Fruit fly (Drosophila melanogaster) whole organism, embryonic: ENCODE results near the gene CG1421.

Experiments
- Aef1 ChIP-seq: fragments of 200-800 bp; sonication (Bioruptor generic); IDR thresholded peaks from 3 replicates; pipeline ENCODE4 v1.3.6; 2022; ENCODE audit warnings: missing biosample characterization, missing genetic modification characterization
- Atf3 ChIP-seq: fragments of 200-800 bp; sonication (Bioruptor generic); optimal IDR thresholded peaks from 3 replicates; lab custom pipeline; 2016; ENCODE audit warnings: missing biosample characterization, missing genetic modification characterization
- Bdp1 ChIP-seq: fragments of 200-800 bp; sonication (Bioruptor generic); optimal IDR thresholded peaks from 3 replicates; lab custom pipeline; 2016; ENCODE audit warnings: missing biosample characterization, missing genetic modification characterization
- Blimp-1 ChIP-seq: fragments of 200-800 bp; sonication (Bioruptor generic); optimal IDR thresholded peaks from 3 replicates; lab custom pipeline; 2018; ENCODE audit warnings: missing biosample characterization, missing genetic modification characterization, mild to moderate bottlenecking, moderate library complexity, missing genetic modification reagents
- CG10267 ChIP-seq: fragments of 200-800 bp; sonication (Bioruptor generic); optimal IDR thresholded peaks from 2 replicates; lab custom pipeline; 2018; ENCODE audit warnings: missing biosample characterization, mild to moderate bottlenecking, missing genetic modification characterization, moderate library complexity
- CG12071 ChIP-seq: fragments of 200-800 bp; sonication (Bioruptor generic); optimal IDR thresholded peaks from 3 replicates; lab custom pipeline; 2018; ENCODE audit warnings: missing biosample characterization, mild to moderate bottlenecking, missing genetic modification characterization
- CG12659 ChIP-seq: fragments of 200-800 bp; sonication (Bioruptor generic); optimal IDR thresholded peaks from 3 replicates; lab custom pipeline; 2017; ENCODE audit warnings: mild to moderate bottlenecking, missing biosample characterization, missing genetic modification reagents, missing genetic modification characterization
- CG17361 ChIP-seq: fragments of 200-800 bp; sonication (Bioruptor generic); IDR thresholded peaks from 3 replicates; pipeline ENCODE4 v1.3.6; 2022; ENCODE audit warnings: missing biosample characterization, missing genetic modification characterization
- CG18619 ChIP-seq: fragments of 200-800 bp; sonication (Bioruptor generic); optimal IDR thresholded peaks from 3 replicates; lab custom pipeline; 2017; ENCODE audit warnings: missing biosample characterization, mild to moderate bottlenecking, missing genetic modification characterization
- CG2202 ChIP-seq: fragments of 200-800 bp; sonication (Bioruptor generic); optimal IDR thresholded peaks from 2 replicates; lab custom pipeline; 2018; ENCODE audit warnings: missing biosample characterization, mild to moderate bottlenecking, missing genetic modification characterization
- CG31388 ChIP-seq: fragments of 200-800 bp; sonication (Bioruptor generic); optimal IDR thresholded peaks from 2 replicates; lab custom pipeline; 2016; ENCODE audit warnings: missing biosample characterization, missing genetic modification characterization
- CG3995 ChIP-seq: fragments of 200-800 bp; sonication (Bioruptor generic); optimal IDR thresholded peaks from 3 replicates; lab custom pipeline; 2016; ENCODE audit warnings: missing biosample characterization, missing genetic modification characterization
- CG4328 ChIP-seq: fragments of 200-800 bp; sonication (Bioruptor generic); optimal IDR thresholded peaks from 3 replicates; lab custom pipeline; 2017; ENCODE audit warnings: missing biosample characterization, missing genetic modification reagents, missing genetic modification characterization
- CG6175 ChIP-seq: fragments of 200-800 bp; sonication (Bioruptor generic); IDR thresholded peaks from 3 replicates; pipeline ENCODE4 v1.3.6; 2022; ENCODE audit warnings: missing biosample characterization, missing genetic modification characterization
- CG7786 ChIP-seq: fragments of 200-800 bp; sonication (Bioruptor generic); optimal IDR thresholded peaks from 2 replicates; lab custom pipeline; 2016; ENCODE audit warnings: missing biosample characterization, missing genetic modification characterization
- CG8765 ChIP-seq: fragments of 200-800 bp; sonication (Bioruptor generic); IDR thresholded peaks from 2 replicates; pipeline ENCODE4 v1.3.6; 2022; ENCODE audit warnings: missing biosample characterization, missing genetic modification characterization
- CG8924 ChIP-seq: fragments of 200-800 bp; optimal IDR thresholded peaks from 3 replicates; lab custom pipeline; 2019; ENCODE audit warnings: missing biosample characterization, mild to moderate bottlenecking, missing genetic modification characterization, moderate library complexity
- CG9215 ChIP-seq: fragments of 200-800 bp; sonication (Bioruptor generic); IDR thresholded peaks from 2 replicates; pipeline ENCODE4 v1.3.6; 2022; ENCODE audit warnings: missing biosample characterization, missing genetic modification characterization
- Dref ChIP-seq: fragments of 200-800 bp; sonication (Bioruptor generic); IDR thresholded peaks from 2 replicates; pipeline ENCODE4 v1.3.6; 2022; ENCODE audit warnings: missing biosample characterization, missing genetic modification characterization
- Ets65A ChIP-seq: fragments of 200-800 bp; sonication (Bioruptor generic); peaks from one replicate; lab custom pipeline; 2016; ENCODE audit warnings: missing biosample characterization, missing genetic modification characterization
- Fer1 ChIP-seq: fragments of 200-800 bp; sonication (Bioruptor generic); optimal IDR thresholded peaks from 2 replicates; lab custom pipeline; 2017; ENCODE audit warnings: missing biosample characterization, mild to moderate bottlenecking, missing genetic modification characterization
- Gsc ChIP-seq: fragments of 200-800 bp; sonication (Bioruptor generic); IDR thresholded peaks from 2 replicates; pipeline ENCODE4 v1.3.6; 2022; ENCODE audit warnings: missing biosample characterization, missing genetic modification characterization
- Hr51 ChIP-seq, 2 experiments: fragments of 200-800 bp; sonication (Bioruptor generic); optimal IDR thresholded peaks; 2 replicates in 1 of 2; 3 replicates in 1 of 2; lab custom pipeline; 2016 to 2018; ENCODE audit warnings: missing biosample characterization in 2 of 2, missing genetic modification characterization in 2 of 2, mild to moderate bottlenecking in 1 of 2, moderate library complexity in 1 of 2
- Kr ChIP-seq: fragments of 200-800 bp; sonication (Bioruptor generic); optimal IDR thresholded peaks from 2 replicates; lab custom pipeline; 2017; ENCODE audit warnings: missing biosample characterization, mild to moderate bottlenecking, missing genetic modification characterization
- MBD-R2 ChIP-seq: fragments of 200-800 bp; sonication (Bioruptor generic); IDR thresholded peaks from 2 replicates; pipeline ENCODE4 v1.3.6; 2022; ENCODE audit warnings: missing biosample characterization, missing genetic modification characterization
- Mad ChIP-seq: fragments of 200-800 bp; sonication (Bioruptor generic); optimal IDR thresholded peaks from 2 replicates; lab custom pipeline; 2016; ENCODE audit warnings: missing biosample characterization, missing genetic modification characterization
- Opbp ChIP-seq: fragments of 200-800 bp; sonication (Bioruptor generic); IDR thresholded peaks from 3 replicates; pipeline ENCODE4 v1.3.6; 2022; ENCODE audit warnings: missing biosample characterization, missing genetic modification characterization; ENCODE audit not compliant: partially characterized antibody
- Side ChIP-seq: fragments of 200-800 bp; sonication (Bioruptor generic); optimal IDR thresholded peaks from 2 replicates; lab custom pipeline; 2016; ENCODE audit warnings: missing biosample characterization, missing genetic modification characterization
- Sin3A ChIP-seq: fragments of >200 bp; optimal IDR thresholded peaks from 2 replicates; lab custom pipeline; 2018
- Six4 ChIP-seq: fragments of 200-800 bp; sonication (Bioruptor generic); optimal IDR thresholded peaks from 2 replicates; lab custom pipeline; 2016; ENCODE audit warnings: missing biosample characterization, missing genetic modification characterization
- Ssrp ChIP-seq: fragments of 200-800 bp; sonication (Bioruptor generic); optimal IDR thresholded peaks from 2 replicates; lab custom pipeline; 2018; ENCODE audit warnings: missing biosample characterization, mild to moderate bottlenecking, missing genetic modification characterization, moderate library complexity
- btn ChIP-seq: fragments of 200-800 bp; sonication (Bioruptor generic); optimal IDR thresholded peaks from 2 replicates; lab custom pipeline; 2016; ENCODE audit warnings: missing biosample characterization, missing genetic modification characterization
- chif ChIP-seq, 2 experiments: fragments of 200-800 bp; sonication (Bioruptor generic); optimal IDR thresholded peaks; 3 replicates each; lab custom pipeline; 2016; ENCODE audit warnings: missing biosample characterization in 2 of 2, missing genetic modification characterization in 2 of 2
- fd3F ChIP-seq: fragments of 200-800 bp; sonication (Bioruptor generic); optimal IDR thresholded peaks from 2 replicates; lab custom pipeline; 2018; ENCODE audit warnings: missing biosample characterization, mild to moderate bottlenecking, missing genetic modification characterization, moderate library complexity
- gem ChIP-seq: fragments of 200-800 bp; sonication (Bioruptor generic); optimal IDR thresholded peaks from 2 replicates; lab custom pipeline; 2019; ENCODE audit warnings: missing biosample characterization, mild to moderate bottlenecking, missing genetic modification characterization, moderate library complexity
- gro ChIP-seq: fragments of 200-800 bp; sonication (Bioruptor generic); optimal IDR thresholded peaks from 2 replicates; lab custom pipeline; 2016; ENCODE audit warnings: missing biosample characterization, missing genetic modification characterization
- hb ChIP-seq: fragments of 200-800 bp; sonication (Bioruptor generic); IDR thresholded peaks from 3 replicates; pipeline ENCODE4 v1.3.6; 2022; ENCODE audit warnings: missing biosample characterization, missing genetic modification characterization; ENCODE audit not compliant: partially characterized antibody
- her ChIP-seq: fragments of 200-800 bp; sonication (Bioruptor generic); optimal IDR thresholded peaks from 2 replicates; lab custom pipeline; 2016; ENCODE audit warnings: missing biosample characterization, missing genetic modification characterization
- ken ChIP-seq: fragments of 200-800 bp; sonication (Bioruptor generic); IDR thresholded peaks from 3 replicates; pipeline ENCODE4 v1.3.6; 2022; ENCODE audit warnings: missing biosample characterization, missing genetic modification characterization
- klu ChIP-seq: fragments of 200-800 bp; sonication (Bioruptor generic); IDR thresholded peaks from 2 replicates; pipeline ENCODE4 v1.3.6; 2022; ENCODE audit warnings: missing biosample characterization, missing genetic modification characterization
- lola ChIP-seq, 3 experiments: fragments of >200 bp in 2 of 3; fragments of 200-800 bp in 1 of 3; sonication (Bioruptor generic) in 1 of 3; optimal IDR thresholded peaks; 2 replicates each; lab custom pipeline; 2017 to 2019; ENCODE audit warnings: missing biosample characterization in 3 of 3, missing genetic modification characterization in 3 of 3, mild to moderate bottlenecking in 1 of 3, moderate library complexity in 1 of 3
- mam ChIP-seq: fragments of 200-800 bp; sonication (Bioruptor generic); optimal IDR thresholded peaks from 3 replicates; lab custom pipeline; 2016; ENCODE audit warnings: missing biosample characterization, missing genetic modification characterization
- nmo ChIP-seq: fragments of 200-800 bp; sonication (Bioruptor generic); optimal IDR thresholded peaks from 2 replicates; lab custom pipeline; 2018; ENCODE audit warnings: missing biosample characterization, mild to moderate bottlenecking, missing genetic modification characterization, moderate library complexity
- otp ChIP-seq: fragments of 200-800 bp; sonication (Bioruptor generic); IDR thresholded peaks from 3 replicates; pipeline ENCODE4, ENCODE4 v1.3.6; 2022; ENCODE audit warnings: missing biosample characterization, missing genetic modification characterization
- ranshi ChIP-seq: fragments of 200-800 bp; sonication (Bioruptor generic); IDR thresholded peaks from 2 replicates; pipeline ENCODE4 v1.3.6; 2022; ENCODE audit warnings: missing biosample characterization, missing genetic modification characterization
- seq ChIP-seq: fragments of 200-800 bp; sonication (Bioruptor generic); IDR thresholded peaks from 2 replicates; pipeline ENCODE4 v1.3.6; 2022; ENCODE audit warnings: missing biosample characterization, missing genetic modification characterization
- tup ChIP-seq: fragments of 200-800 bp; sonication (Bioruptor generic); optimal IDR thresholded peaks from 2 replicates; lab custom pipeline; 2016; ENCODE audit warnings: missing biosample characterization, mild to moderate bottlenecking, missing genetic modification characterization, moderate library complexity
- vvl ChIP-seq: fragments of 200-800 bp; sonication (Bioruptor generic); IDR thresholded peaks from 2 replicates; pipeline ENCODE4 v1.3.6; 2022; ENCODE audit warnings: missing biosample characterization, missing genetic modification characterization
- wdn ChIP-seq: fragments of 200-800 bp; sonication (Bioruptor generic); IDR thresholded peaks from 2 replicates; pipeline ENCODE4 v1.3.6; 2022; ENCODE audit warnings: missing biosample characterization, missing genetic modification characterization

The CG1421 gene

DNA sequence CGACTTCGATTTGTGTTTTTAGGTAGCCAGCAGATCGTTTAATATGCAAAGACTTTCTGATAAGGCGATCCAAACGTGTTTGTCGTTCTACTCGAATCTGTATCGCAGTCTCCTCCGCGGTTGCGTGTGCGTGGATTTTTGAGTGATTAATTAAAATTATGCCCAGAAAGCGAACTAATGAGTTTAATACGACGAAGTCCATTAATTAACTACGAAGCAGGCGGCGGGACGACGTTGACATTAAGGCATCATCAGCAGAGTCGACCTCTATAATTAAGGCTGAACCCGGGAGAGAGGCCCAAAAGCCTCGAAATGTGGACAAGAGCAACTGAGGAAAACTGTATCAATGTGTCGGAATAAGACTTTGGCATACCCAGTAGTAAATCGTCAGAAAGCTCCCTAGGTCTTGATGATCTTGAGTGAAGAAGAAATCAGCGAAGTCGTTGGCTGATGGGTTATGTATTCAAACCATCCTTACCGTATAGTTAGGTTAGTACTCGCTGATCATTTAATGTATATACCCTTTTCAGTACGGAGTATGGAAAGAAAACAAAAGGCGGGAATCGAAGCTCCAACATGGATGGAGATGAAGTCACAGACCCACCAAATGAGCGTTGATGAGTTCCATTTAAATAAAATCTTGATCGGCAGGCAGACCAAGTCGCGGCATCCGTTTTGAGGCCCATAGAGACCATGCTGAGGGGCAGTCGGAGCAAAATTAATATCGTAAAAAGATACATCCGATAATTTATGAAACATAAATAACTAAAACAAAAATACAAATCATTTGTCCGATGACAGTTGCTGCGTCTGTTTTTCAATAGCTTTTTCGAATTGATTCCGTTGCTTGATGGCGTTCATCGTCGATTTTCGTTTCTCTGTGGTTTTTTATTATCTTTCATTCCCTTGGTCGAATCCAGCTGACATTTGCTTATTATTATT is 35.5 kb upstream of the CG1421 start (continued):
- peak; percentile 91 for TF ChIP-seq gro (GFP tag; lab: Kevin White, UChicago)
- TF ChIP-seq CG8924 (tag; lab: Kevin White, UChicago), result peak; percentile 91
- no peak for TF ChIP-seq Opbp (GFP tag; lab: Robert Waterston, UW)
- TF ChIP-seq ranshi (GFP tag; lab: Robert Waterston, UW), result peak; percentile 92
- no peak for TF ChIP-seq Dref (GFP tag; lab: Robert Waterston, UW)
- peak; percentile 95 for TF ChIP-seq ken
- peak; percentile 82 for TF ChIP-seq Aef1 (GFP tag; lab: Robert Waterston, UW)
- TF ChIP-seq hb (GFP tag; lab: Robert Waterston, UW), result no peak
- peak; percentile 88 for TF ChIP-seq her (GFP tag; lab: Kevin White, UChicago)
- peak; percentile 85 for TF ChIP-seq Gsc (GFP tag; lab: Robert Waterston, UW)
- peak; percentile 93 for TF ChIP-seq otp (GFP tag; lab: Robert Waterston, UW)
- no peak for TF ChIP-seq Kr (GFP tag; lab: Kevin White, UChicago)
- TF ChIP-seq MBD-R2, result peak; percentile 73
- peak; percentile 85; the same call in 2 of the 3 replicates for TF ChIP-seq CG6175 (GFP tag; lab: Robert Waterston, UW)
- TF ChIP-seq lola (GFP tag; optimal IDR thresholded peaks at IDR 0.05; lab: Kevin White, UChicago), result peak in 1 of 3 experiments; percentile 93
- TF ChIP-seq Atf3 (GFP tag; lab: Kevin White, UChicago), result peak; percentile 92
- TF ChIP-seq CG9215 (GFP tag; lab: Robert Waterston, UW), result peak; percentile 83
- TF ChIP-seq fd3F (GFP tag; lab: Kevin White, UChicago), result peak; percentile 70
- TF ChIP-seq chif (GFP tag; optimal IDR thresholded peaks at IDR 0.05; lab: Kevin White, UChicago), result peak; percentile 90 to 95
- peak; percentile 81 for TF ChIP-seq CG18619 (GFP tag; lab: Kevin White, UChicago)
- no peak; the same call in 1 of the 2 replicates for TF ChIP-seq CG8765 (GFP tag; lab: Robert Waterston, UW)
- TF ChIP-seq Blimp-1 (GFP tag; lab: Kevin White, UChicago), result peak; percentile 90
- peak; percentile 90 for TF ChIP-seq Six4
- TF ChIP-seq CG4328, result no peak
- TF ChIP-seq Mad (GFP tag; lab: Kevin White, UChicago), result peak; percentile 93
- peak; percentile 96 for TF ChIP-seq vvl (GFP tag; lab: Robert Waterston, UW)
- peak; percentile 93 for TF ChIP-seq CG17361
- TF ChIP-seq tup, result peak; percentile 80
- peak; percentile 78 for TF ChIP-seq Fer1 (GFP tag; lab: Kevin White, UChicago)
- peak; percentile 80 for TF ChIP-seq CG2202 (tag; lab: Kevin White, UChicago)
- peak; percentile 84 for TF ChIP-seq Bdp1
- peak; percentile 96 for TF ChIP-seq nmo (GFP tag; lab: Kevin White, UChicago)
- TF ChIP-seq Ets65A (GFP tag; lab: Kevin White, UChicago), result peak; percentile 99
- TF ChIP-seq Side (GFP tag; lab: Kevin White, UChicago), result peak; percentile 91
- TF ChIP-seq CG10267, result peak; percentile 86
- TF ChIP-seq mam, result peak; percentile 91
- peak; percentile 91 for TF ChIP-seq btn (GFP tag; lab: Kevin White, UChicago)
- peak; percentile 89 for TF ChIP-seq CG12071
- peak; percentile 95 for TF ChIP-seq gem (tag; lab: Kevin White, UChicago)
- peak; percentile 80 for TF ChIP-seq wdn (GFP tag; lab: Robert Waterston, UW)
- peak; percentile 81 to 90 for TF ChIP-seq Hr51 (GFP tag; optimal IDR thresholded peaks at IDR 0.05; lab: Kevin White, UChicago)
- TF ChIP-seq CG3995 (GFP tag; lab: Kevin White, UChicago), result peak; percentile 47
- TF ChIP-seq Sin3A (lab: Kevin White, UChicago), result no peak
- TF ChIP-seq CG7786, result peak; percentile 93
- peak; percentile 92 for TF ChIP-seq Ssrp (tag; lab: Kevin White, UChicago)
- peak; percentile 67 for TF ChIP-seq CG31388 (GFP tag; lab: Kevin White, UChicago)
- peak; percentile 81 for TF ChIP-seq klu (GFP tag; lab: Robert Waterston, UW)
- TF ChIP-seq CG12659, result peak; percentile 84
- peak; percentile 78 for TF ChIP-seq seq (GFP tag; lab: Robert Waterston, UW)
